Worm (Caenorhabditis elegans): Measurements from ENCODE around the gene F48G7.8.

- TF ChIP-seq ZK546.5 (tag; optimal IDR thresholded peaks at IDR 0.05) = no peak
- TF ChIP-seq ztf-11 (tag; optimal IDR thresholded peaks at IDR 0.05) = no peak
- no peak for TF ChIP-seq zag-1 (tag; optimal IDR thresholded peaks at IDR 0.05)
- no peak for TF ChIP-seq unc-62 (GFP tag; optimal IDR thresholded peaks at IDR 0.05)
- no peak for TF ChIP-seq fos-1 (tag; optimal IDR thresholded peaks at IDR 0.05)
- TF ChIP-seq nhr-237 (tag; optimal IDR thresholded peaks at IDR 0.05) = no peak
- TF ChIP-seq ceh-82 (tag; optimal IDR thresholded peaks at IDR 0.05) = no peak
- no peak for TF ChIP-seq ama-1 (optimal IDR thresholded peaks at IDR 0.05)
These were observed 9.6 kb downstream of the F48G7.8 start for ce11 chrV:617917-618316.

All from whole organism, L2 larva.